Worm (Caenorhabditis elegans) whole organism, mixed stage, embryonic: ENCODE results near the gene syx-2.

ENCODE experiments used
- bed-3 ChIP-seq: fragments of 200-800 bp; sonication (Bioruptor generic); optimal IDR thresholded peaks from 3 replicates; lab custom pipeline; 2018; ENCODE audit warnings: mild to moderate bottlenecking, missing genetic modification characterization, moderate library complexity, missing compliant biosample characterization
- ces-1 ChIP-seq: fragments of 150-350 bp; optimal IDR thresholded peaks from 2 replicates; lab custom pipeline; 2014; ENCODE audit warnings: missing biosample characterization, missing genetic modification reagents, missing genetic modification characterization
- cnd-1 ChIP-seq: fragments of 200-800 bp; sonication (Bioruptor generic); optimal IDR thresholded peaks from 2 replicates; lab custom pipeline; 2018; ENCODE audit warnings: mild to moderate bottlenecking, missing genetic modification characterization, missing compliant biosample characterization
- elt-1 ChIP-seq: sonication (generic microtip); optimal IDR thresholded peaks from 2 replicates; lab custom pipeline; 2017; ENCODE audit warnings: missing genetic modification characterization, mild to moderate bottlenecking, missing compliant biosample characterization, antibody characterized with exemption, moderate library complexity, borderline replicate concordance; ENCODE audit not compliant: insufficient read depth
- elt-3 ChIP-seq: fragments of 150-350 bp; optimal IDR thresholded peaks from 2 replicates; lab custom pipeline; 2014; ENCODE audit warnings: missing biosample characterization, missing genetic modification characterization
- lsy-2 ChIP-seq: fragments of 150-350 bp; optimal IDR thresholded peaks from 2 replicates; lab custom pipeline; 2014; ENCODE audit warnings: missing biosample characterization, missing genetic modification characterization
- nhr-12 ChIP-seq: fragments of 150-350 bp; optimal IDR thresholded peaks from 2 replicates; lab custom pipeline; 2014; ENCODE audit warnings: missing biosample characterization, missing genetic modification characterization
- nhr-28 ChIP-seq: fragments of 150-350 bp; optimal IDR thresholded peaks from 2 replicates; lab custom pipeline; 2014; ENCODE audit warnings: missing biosample characterization, missing genetic modification characterization
- pha-4 ChIP-seq: fragments of 150-350 bp; optimal IDR thresholded peaks from 2 replicates; lab custom pipeline; 2018; ENCODE audit warnings: missing biosample characterization, missing genetic modification reagents, missing genetic modification characterization
- snpc-4 ChIP-seq: fragments of 150-350 bp; optimal IDR thresholded peaks from 2 replicates; lab custom pipeline; 2014; ENCODE audit warnings: missing biosample characterization, missing genetic modification characterization
- sptf-1 ChIP-seq: sonication (generic microtip); optimal IDR thresholded peaks from 2 replicates; lab custom pipeline; 2017; ENCODE audit warnings: mild to moderate bottlenecking, missing genetic modification characterization, moderate library complexity, missing compliant biosample characterization
- tbx-8 ChIP-seq: fragments of 200-800 bp; sonication (Bioruptor generic); optimal IDR thresholded peaks from 2 replicates; lab custom pipeline; 2018; ENCODE audit warnings: mild to moderate bottlenecking, missing genetic modification characterization, moderate library complexity, missing compliant biosample characterization
- unc-39 ChIP-seq: fragments of 150-350 bp; optimal IDR thresholded peaks from 2 replicates; lab custom pipeline; 2014; ENCODE audit warnings: missing biosample characterization, missing genetic modification characterization

- TF ChIP-seq ces-1 (GFP tag; lab: Kevin White, UChicago): no peak
- no peak for TF ChIP-seq unc-39 (tag; lab: Kevin White, UChicago)
- no peak for TF ChIP-seq nhr-12
- no peak for TF ChIP-seq elt-1 (tag; lab: Kevin White, UChicago)
- TF ChIP-seq bed-3: no peak
- TF ChIP-seq sptf-1: no peak
- no peak for TF ChIP-seq cnd-1 (tag; lab: Kevin White, UChicago)
- TF ChIP-seq pha-4: no peak
- no peak for TF ChIP-seq elt-3
- TF ChIP-seq tbx-8 (GFP tag; lab: Kevin White, UChicago): no peak
- no peak for TF ChIP-seq snpc-4
- no peak for TF ChIP-seq nhr-28 (tag; lab: Kevin White, UChicago)
- TF ChIP-seq lsy-2 (tag; lab: Kevin White, UChicago): no peak
These were observed 26.4 kb downstream of the syx-2 start, which contains the start of gene irld-24 for ce11 chrX:13986307-13986706.
